Fruit fly (Drosophila melanogaster) whole organism, embryonic: ENCODE measurements around the gene CG6415.

Experiments
- Ada2b ChIP-seq: fragments of 200-800 bp; sonication (Bioruptor generic); IDR thresholded peaks from 2 replicates; pipeline ENCODE4 v1.3.6; 2022; ENCODE audit warnings: missing biosample characterization, missing genetic modification characterization
- Antp ChIP-seq: fragments of 200-800 bp; sonication (Bioruptor generic); optimal IDR thresholded peaks from 3 replicates; lab custom pipeline; 2016; ENCODE audit warnings: missing biosample characterization, missing genetic modification characterization
- Asciz ChIP-seq: fragments of 200-800 bp; sonication (Bioruptor generic); optimal IDR thresholded peaks from 2 replicates; lab custom pipeline; 2017; ENCODE audit warnings: missing biosample characterization, mild to moderate bottlenecking, missing genetic modification characterization, missing genetic modification reagents
- B-H2 ChIP-seq: fragments of 200-800 bp; sonication (Bioruptor generic); optimal IDR thresholded peaks from 2 replicates; lab custom pipeline; 2018; ENCODE audit warnings: missing biosample characterization, mild to moderate bottlenecking, missing genetic modification characterization
- CG1024 ChIP-seq: fragments of 200-800 bp; sonication (Bioruptor generic); IDR thresholded peaks from 2 replicates; pipeline ENCODE4 v1.3.6; 2022; ENCODE audit warnings: missing biosample characterization, missing genetic modification characterization
- CG10321 ChIP-seq: fragments of 200-800 bp; sonication (Bioruptor generic); IDR thresholded peaks from 2 replicates; pipeline ENCODE4 v1.3.6; 2022; ENCODE audit warnings: missing biosample characterization, missing genetic modification characterization
- CG12155 ChIP-seq: fragments of 200-800 bp; sonication (Bioruptor generic); optimal IDR thresholded peaks from 3 replicates; lab custom pipeline; 2016; ENCODE audit warnings: missing biosample characterization, missing genetic modification characterization
- CG12659 ChIP-seq: fragments of 200-800 bp; sonication (Bioruptor generic); optimal IDR thresholded peaks from 3 replicates; lab custom pipeline; 2017; ENCODE audit warnings: mild to moderate bottlenecking, missing biosample characterization, missing genetic modification reagents, missing genetic modification characterization
- CG13287 ChIP-seq: fragments of 200-800 bp; sonication (Bioruptor generic); IDR thresholded peaks from 2 replicates; pipeline ENCODE4 v1.3.6; 2022; ENCODE audit warnings: missing biosample characterization, missing genetic modification characterization; ENCODE audit not compliant: partially characterized antibody
- CG15011 ChIP-seq: fragments of 200-800 bp; sonication (Bioruptor generic); optimal IDR thresholded peaks from 3 replicates; lab custom pipeline; 2018; ENCODE audit warnings: missing biosample characterization, mild to moderate bottlenecking, missing genetic modification characterization
- CG16779 ChIP-seq: fragments of 200-800 bp; sonication (Bioruptor generic); IDR thresholded peaks from 2 replicates; pipeline ENCODE4 v1.3.6; 2022; ENCODE audit warnings: missing biosample characterization, missing genetic modification characterization
- CG17612 ChIP-seq: fragments of 200-800 bp; sonication (Bioruptor generic); IDR thresholded peaks from 2 replicates; pipeline ENCODE4 v1.3.6; 2022; ENCODE audit warnings: missing biosample characterization, missing genetic modification characterization
- CG2678 ChIP-seq: fragments of 200-800 bp; sonication (Bioruptor generic); optimal IDR thresholded peaks from 3 replicates; lab custom pipeline; 2019; ENCODE audit warnings: missing biosample characterization, mild to moderate bottlenecking, missing genetic modification characterization, moderate library complexity
- CG32532 ChIP-seq: fragments of 200-800 bp; sonication (Bioruptor generic); IDR thresholded peaks from 2 replicates; pipeline ENCODE4 v1.3.6; 2022; ENCODE audit warnings: missing biosample characterization, missing genetic modification characterization
- CG4360 ChIP-seq: fragments of 200-800 bp; sonication (Bioruptor generic); IDR thresholded peaks from 2 replicates; pipeline ENCODE4 v1.3.6; 2022; ENCODE audit warnings: missing biosample characterization, missing genetic modification characterization
- CG43689 ChIP-seq: fragments of 200-800 bp; sonication (Bioruptor generic); IDR thresholded peaks from 2 replicates; pipeline ENCODE4 v1.3.6; 2022; ENCODE audit warnings: missing biosample characterization, missing genetic modification characterization
- CG6791 ChIP-seq: fragments of 200-800 bp; sonication (Bioruptor generic); IDR thresholded peaks from 3 replicates; pipeline ENCODE4 v1.3.6; 2022; ENCODE audit warnings: missing biosample characterization, missing genetic modification characterization; ENCODE audit not compliant: partially characterized antibody
- D19B ChIP-seq: fragments of 200-800 bp; sonication (Bioruptor generic); optimal IDR thresholded peaks from 2 replicates; lab custom pipeline; 2017; ENCODE audit warnings: missing biosample characterization, mild to moderate bottlenecking, missing genetic modification characterization
- Dp ChIP-seq: fragments of 200-800 bp; sonication (Bioruptor generic); optimal IDR thresholded peaks from 2 replicates; lab custom pipeline; 2018; ENCODE audit warnings: missing biosample characterization, mild to moderate bottlenecking, missing genetic modification characterization, moderate library complexity
- Drgx ChIP-seq: fragments of 200-800 bp; sonication (Bioruptor generic); IDR thresholded peaks from 2 replicates; pipeline ENCODE4 v1.3.6; 2022; ENCODE audit warnings: missing biosample characterization, missing genetic modification characterization
- Ets65A ChIP-seq: fragments of 200-800 bp; sonication (Bioruptor generic); peaks from one replicate; lab custom pipeline; 2016; ENCODE audit warnings: missing biosample characterization, missing genetic modification characterization
- Gsc ChIP-seq: fragments of 200-800 bp; sonication (Bioruptor generic); IDR thresholded peaks from 2 replicates; pipeline ENCODE4 v1.3.6; 2022; ENCODE audit warnings: missing biosample characterization, missing genetic modification characterization
- H15 ChIP-seq: fragments of 200-800 bp; sonication (Bioruptor generic); IDR thresholded peaks from 3 replicates; pipeline ENCODE4 v1.3.6; 2022; ENCODE audit warnings: missing biosample characterization, missing genetic modification characterization
- HHEX ChIP-seq: fragments of 200-800 bp; sonication (Bioruptor generic); optimal IDR thresholded peaks from 3 replicates; lab custom pipeline; 2017; ENCODE audit warnings: missing biosample characterization, mild to moderate bottlenecking, missing genetic modification characterization, missing genetic modification reagents
- Hey ChIP-seq: fragments of 200-800 bp; sonication (Bioruptor generic); optimal IDR thresholded peaks from 3 replicates; lab custom pipeline; 2018; ENCODE audit warnings: missing biosample characterization, mild to moderate bottlenecking, missing genetic modification characterization
- MTF-1 ChIP-seq: fragments of 200-800 bp; sonication (Bioruptor generic); optimal IDR thresholded peaks from 2 replicates; lab custom pipeline; 2018; ENCODE audit warnings: missing biosample characterization, mild to moderate bottlenecking, missing genetic modification characterization, borderline replicate concordance
- Meics ChIP-seq: fragments of 200-800 bp; sonication (Bioruptor generic); optimal IDR thresholded peaks from 2 replicates; lab custom pipeline; 2017; ENCODE audit warnings: missing biosample characterization, mild to moderate bottlenecking, missing genetic modification characterization
- NK7.1 ChIP-seq: fragments of 200-800 bp; sonication (Bioruptor generic); optimal IDR thresholded peaks from 3 replicates; lab custom pipeline; 2016; ENCODE audit warnings: missing biosample characterization, missing genetic modification characterization
- Opbp ChIP-seq: fragments of 200-800 bp; sonication (Bioruptor generic); IDR thresholded peaks from 3 replicates; pipeline ENCODE4 v1.3.6; 2022; ENCODE audit warnings: missing biosample characterization, missing genetic modification characterization; ENCODE audit not compliant: partially characterized antibody
- Side ChIP-seq: fragments of 200-800 bp; sonication (Bioruptor generic); optimal IDR thresholded peaks from 2 replicates; lab custom pipeline; 2016; ENCODE audit warnings: missing biosample characterization, missing genetic modification characterization
- Ssrp ChIP-seq: fragments of 200-800 bp; sonication (Bioruptor generic); optimal IDR thresholded peaks from 2 replicates; lab custom pipeline; 2018; ENCODE audit warnings: missing biosample characterization, mild to moderate bottlenecking, missing genetic modification characterization, moderate library complexity
- Taf1 ChIP-seq: fragments of 200-800 bp; sonication (Bioruptor generic); IDR thresholded peaks from 2 replicates; pipeline ENCODE4 v1.3.6; 2022; ENCODE audit warnings: missing biosample characterization, missing genetic modification characterization
- ato ChIP-seq: fragments of 200-800 bp; sonication (Bioruptor generic); IDR thresholded peaks from 2 replicates; pipeline ENCODE4 v1.3.6; 2022; ENCODE audit warnings: missing biosample characterization, missing genetic modification characterization; ENCODE audit not compliant: partially characterized antibody
- bigmax ChIP-seq: fragments of 200-800 bp; sonication (Bioruptor generic); optimal IDR thresholded peaks from 2 replicates; lab custom pipeline; 2018; ENCODE audit warnings: missing biosample characterization, mild to moderate bottlenecking, missing genetic modification characterization
- bsh ChIP-seq, 2 experiments: fragments of 200-800 bp; sonication (Bioruptor generic); optimal IDR thresholded peaks; 2 replicates each; lab custom pipeline; 2017 to 2018; ENCODE audit warnings: mild to moderate bottlenecking in 2 of 2, missing biosample characterization in 2 of 2, missing genetic modification characterization in 2 of 2, moderate library complexity in 1 of 2
- btn ChIP-seq: fragments of 200-800 bp; sonication (Bioruptor generic); optimal IDR thresholded peaks from 2 replicates; lab custom pipeline; 2016; ENCODE audit warnings: missing biosample characterization, missing genetic modification characterization
- dysf ChIP-seq: fragments of 200-800 bp; sonication (Bioruptor generic); IDR thresholded peaks from 3 replicates; pipeline ENCODE4 v1.3.6; 2022; ENCODE audit warnings: missing biosample characterization, missing genetic modification characterization
- exex ChIP-seq: fragments of 200-800 bp; sonication (Bioruptor generic); optimal IDR thresholded peaks from 4 replicates; lab custom pipeline; 2018; ENCODE audit warnings: missing biosample characterization, mild to moderate bottlenecking, missing genetic modification characterization, moderate library complexity
- fd3F ChIP-seq: fragments of 200-800 bp; sonication (Bioruptor generic); optimal IDR thresholded peaks from 2 replicates; lab custom pipeline; 2018; ENCODE audit warnings: missing biosample characterization, mild to moderate bottlenecking, missing genetic modification characterization, moderate library complexity
- kah ChIP-seq: fragments of 200-800 bp; sonication (Bioruptor generic); optimal IDR thresholded peaks from 2 replicates; lab custom pipeline; 2018; ENCODE audit warnings: missing biosample characterization, mild to moderate bottlenecking, missing genetic modification characterization
- maf-S ChIP-seq: fragments of 200-800 bp; sonication (Bioruptor generic); optimal IDR thresholded peaks from 2 replicates; lab custom pipeline; 2016; ENCODE audit warnings: missing biosample characterization, missing genetic modification characterization
- nmo ChIP-seq: fragments of 200-800 bp; sonication (Bioruptor generic); optimal IDR thresholded peaks from 2 replicates; lab custom pipeline; 2018; ENCODE audit warnings: missing biosample characterization, mild to moderate bottlenecking, missing genetic modification characterization, moderate library complexity
- pan ChIP-seq, 4 experiments: fragments of >200 bp in 3 of 4; fragments of 200-800 bp in 1 of 4; sonication (Bioruptor generic) in 1 of 4; optimal IDR thresholded peaks in 3 of 4; IDR thresholded peaks in 1 of 4; 2 replicates each; pipeline versions ENCODE4 v1.3.6 to Lab custom; 2017 to 2022; ENCODE audit warnings: missing biosample characterization in 2 of 4, missing genetic modification characterization in 2 of 4, mixed read lengths in 1 of 4
- sna ChIP-seq: fragments of 200-800 bp; sonication (Bioruptor generic); IDR thresholded peaks from 2 replicates; pipeline ENCODE4 v1.3.6; 2022; ENCODE audit warnings: missing biosample characterization, missing genetic modification characterization; ENCODE audit not compliant: partially characterized antibody
- so ChIP-seq: fragments of 200-800 bp; sonication (Bioruptor generic); IDR thresholded peaks from 3 replicates; pipeline ENCODE4 v1.3.6; 2022; ENCODE audit warnings: missing biosample characterization, missing genetic modification characterization
- sqz ChIP-seq: fragments of 200-800 bp; sonication (Bioruptor generic); optimal IDR thresholded peaks from 3 replicates; lab custom pipeline; 2018; ENCODE audit warnings: missing biosample characterization, mild to moderate bottlenecking, missing genetic modification characterization
- zen ChIP-seq: fragments of 200-800 bp; sonication (Bioruptor generic); optimal IDR thresholded peaks from 3 replicates; lab custom pipeline; 2018; ENCODE audit warnings: missing biosample characterization, mild to moderate bottlenecking, missing genetic modification characterization, moderate library complexity
- zfh1 ChIP-seq: fragments of 200-800 bp; sonication (Bioruptor generic); IDR thresholded peaks from 3 replicates; pipeline ENCODE4 v1.3.6; 2022; ENCODE audit warnings: missing biosample characterization, missing genetic modification characterization

Gene CG6415

dm6 chr2L:10751879-10752620 is 48.6 kb downstream of the CG6415 start (continued):
- peak; percentile 74 for TF ChIP-seq Antp (GFP tag; lab: Kevin White, UChicago)
- TF ChIP-seq Ssrp (tag; lab: Kevin White, UChicago): peak; percentile 48
- TF ChIP-seq HHEX (GFP tag; lab: Kevin White, UChicago): peak; percentile 93
- TF ChIP-seq CG16779 (GFP tag; lab: Robert Waterston, UW): no peak
- TF ChIP-seq Side: peak; percentile 91
- peak; percentile 56 for TF ChIP-seq nmo (GFP tag; lab: Kevin White, UChicago)
- TF ChIP-seq ato (GFP tag; lab: Robert Waterston, UW): no peak
- TF ChIP-seq zfh1: peak; percentile 95
- peak; percentile 88 for TF ChIP-seq CG15011 (GFP tag; lab: Kevin White, UChicago)
- TF ChIP-seq bsh (GFP tag; optimal IDR thresholded peaks at IDR 0.05; lab: Kevin White, UChicago): peak in 1 of 2 experiments; percentile 95
- peak; percentile 69; the same call in 1 of the 2 replicates for TF ChIP-seq Ada2b (GFP tag; lab: Robert Waterston, UW)
- TF ChIP-seq zen: peak; percentile 70
- peak; percentile 87 for TF ChIP-seq sqz (GFP tag; lab: Kevin White, UChicago)
- peak; percentile 68 for TF ChIP-seq kah (GFP tag; lab: Kevin White, UChicago)
- no peak for TF ChIP-seq CG13287
- peak; percentile 81 for TF ChIP-seq CG17612
- peak; percentile 88 for TF ChIP-seq NK7.1 (GFP tag; lab: Kevin White, UChicago)
- TF ChIP-seq exex: peak; percentile 60
- TF ChIP-seq dysf (GFP tag; lab: Robert Waterston, UW): peak; percentile 62; the same call in 2 of the 3 replicates
- TF ChIP-seq CG6791: no peak
- TF ChIP-seq fd3F (GFP tag; lab: Kevin White, UChicago): peak; percentile 86
- TF ChIP-seq H15 (GFP tag; lab: Robert Waterston, UW): peak; percentile 81
- no peak for TF ChIP-seq Gsc (GFP tag; lab: Robert Waterston, UW)
- TF ChIP-seq Asciz: peak; percentile 93
- TF ChIP-seq CG43689 (GFP tag; lab: Robert Waterston, UW): 0 out of 2 replicates have a peak, but pooled peaks have one; percentile 36
- peak; percentile 81 for TF ChIP-seq Hey (tag; lab: Kevin White, UChicago)
- peak; percentile 3 for TF ChIP-seq B-H2
- TF ChIP-seq D19B: no peak
- no peak for TF ChIP-seq sna (GFP tag; lab: Robert Waterston, UW)
- no peak for TF ChIP-seq Dp (GFP tag; lab: Kevin White, UChicago)
- TF ChIP-seq CG32532: peak; percentile 19; the same call in 1 of the 2 replicates
- TF ChIP-seq maf-S: peak; percentile 76
- peak; percentile 63 for TF ChIP-seq Meics (GFP tag; lab: Kevin White, UChicago)
- TF ChIP-seq so (GFP tag; lab: Robert Waterston, UW): peak; percentile 88
- no peak for TF ChIP-seq pan (optimal IDR thresholded peaks at IDR 0.05; lab: Kevin White, UChicago)
- TF ChIP-seq pan (GFP tag; optimal IDR thresholded peaks at IDR 0.05 in 1 of 2, IDR thresholded peaks at IDR 0.05 in 1 of 2): peak in 1 of 2 experiments; percentile 85
- TF ChIP-seq CG10321 (GFP tag; lab: Robert Waterston, UW): 0 out of 2 replicates have a peak, but pooled peaks have one; percentile 57
- TF ChIP-seq btn (GFP tag; lab: Kevin White, UChicago): peak; percentile 90
- TF ChIP-seq CG1024 (GFP tag; lab: Robert Waterston, UW): peak; percentile 89
- peak; percentile 91 for TF ChIP-seq Ets65A (GFP tag; lab: Kevin White, UChicago)
- TF ChIP-seq Opbp: no peak
- peak; percentile 88 for TF ChIP-seq CG2678 (tag; lab: Kevin White, UChicago)
- peak; percentile 44 for TF ChIP-seq CG12155 (GFP tag; lab: Kevin White, UChicago)
- TF ChIP-seq Drgx (GFP tag; lab: Robert Waterston, UW): peak; percentile 48
- TF ChIP-seq Taf1: no peak
- peak; percentile 69 for TF ChIP-seq bigmax (GFP tag; lab: Kevin White, UChicago)
- TF ChIP-seq CG12659 (GFP tag; lab: Kevin White, UChicago): peak; percentile 64
- peak; percentile 81 for TF ChIP-seq CG4360
- TF ChIP-seq MTF-1 (GFP tag; lab: Kevin White, UChicago): peak; percentile 92
